Worm (Caenorhabditis elegans): ENCODE data around the gene utp-20.

DNA sequence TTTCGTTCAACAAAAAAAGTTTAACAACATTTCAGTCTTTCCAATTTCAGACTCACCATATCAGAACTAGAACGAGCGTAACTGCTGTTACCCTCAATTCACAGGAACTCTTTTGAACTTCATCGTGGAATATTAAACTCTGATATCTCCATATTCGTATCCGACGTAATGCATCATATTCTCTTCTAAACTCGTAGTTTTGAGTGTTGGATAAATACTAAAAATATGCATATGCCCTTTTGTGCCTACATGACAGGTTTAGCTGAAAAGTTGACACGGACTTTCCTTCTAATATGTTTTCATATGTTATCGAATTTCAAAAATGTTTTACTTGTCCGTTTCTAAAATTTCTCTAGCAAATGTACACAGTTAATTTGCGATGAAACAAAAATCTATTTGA, 37.1 kb upstream of the utp-20 start, which contains the start of gene twk-49:
- TF ChIP-seq hmg-1.1 (GFP tag; IDR thresholded peaks at IDR 0.05) (no peak), nhr-76 (tag; optimal IDR thresholded peaks at IDR 0.05) (no peak), nhr-237 (tag; optimal IDR thresholded peaks at IDR 0.05) (no peak), snpc-4 (tag; optimal IDR thresholded peaks at IDR 0.05) (no peak)
